In the genomic region with DNA sequence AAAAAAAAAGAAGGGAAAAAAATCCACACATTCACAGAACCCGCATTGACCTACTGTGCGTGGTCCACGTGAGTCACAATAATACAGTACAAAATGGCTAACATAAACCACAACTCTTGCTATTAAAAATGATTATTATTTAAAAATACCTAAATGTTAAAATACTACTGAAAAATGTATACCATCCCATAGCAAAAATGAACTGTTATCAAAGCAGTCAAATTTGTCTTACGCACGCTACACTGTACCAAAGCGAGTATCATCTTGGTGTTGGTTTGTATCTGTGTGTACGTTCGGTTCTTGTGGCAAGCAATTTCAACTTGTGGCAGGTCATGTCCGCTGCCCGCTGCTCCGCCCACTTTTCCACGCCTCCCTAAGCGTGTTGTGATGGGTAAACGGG, we compare ENCODE assay signal across 2 fruit fly cellular contexts.
TF ChIP-seq lines count a peak whose summit lies in the region.

No protein-coding gene starts in this region.

TF ChIP-seq in whole organism, embryonic, 481 proteins besides CTCF, POLR2A, EP300 and RAD21 (continued from another document and continues in another):
- peak; percentile 78 for TF ChIP-seq CG3281 (GFP tag; optimal IDR thresholded peaks at IDR 0.05; lab: Kevin White, UChicago)
- peak; percentile 87 for TF ChIP-seq tin (GFP tag; optimal IDR thresholded peaks at IDR 0.05; lab: Kevin White, UChicago)
- TF ChIP-seq CG7963 (GFP tag; IDR thresholded peaks at IDR 0.05; lab: Robert Waterston, UW; ENCODE audit: partially characterized antibody) = no peak
- TF ChIP-seq CG16815 (GFP tag; optimal IDR thresholded peaks at IDR 0.05; lab: Kevin White, UChicago) = peak; percentile 87
- TF ChIP-seq CG18619 (GFP tag; optimal IDR thresholded peaks at IDR 0.05; lab: Kevin White, UChicago) = peak; percentile 87
- TF ChIP-seq Atf6 (GFP tag; IDR thresholded peaks at IDR 0.05; lab: Robert Waterston, UW) = peak; percentile 90
- peak; percentile 41 for TF ChIP-seq CG7928 (GFP tag; optimal IDR thresholded peaks at IDR 0.05; lab: Kevin White, UChicago)
- TF ChIP-seq HLHmδ (GFP tag; optimal IDR thresholded peaks at IDR 0.05; lab: Kevin White, UChicago) = no peak
- TF ChIP-seq CG16863 (GFP tag; optimal IDR thresholded peaks at IDR 0.05; lab: Kevin White, UChicago) = peak; percentile 77
- peak; percentile 84 for TF ChIP-seq tap (tag; optimal IDR thresholded peaks at IDR 0.05; lab: Kevin White, UChicago)
- TF ChIP-seq dm (GFP tag; optimal IDR thresholded peaks at IDR 0.05; lab: Kevin White, UChicago) = peak; percentile 76
- TF ChIP-seq yki (optimal IDR thresholded peaks at IDR 0.05; lab: Kevin White, UChicago) = no peak
- peak in 1 of 2 experiments; percentile 57 for TF ChIP-seq tll (GFP tag; optimal IDR thresholded peaks at IDR 0.05; lab: Kevin White, UChicago)
- TF ChIP-seq CG4730 (GFP tag; IDR thresholded peaks at IDR 0.05; lab: Robert Waterston, UW) = peak; percentile 88
- peak; percentile 66 for TF ChIP-seq kah (GFP tag; optimal IDR thresholded peaks at IDR 0.05; lab: Kevin White, UChicago)
- TF ChIP-seq bcd (GFP tag; optimal IDR thresholded peaks at IDR 0.05; lab: Kevin White, UChicago) = peak; percentile 74
- TF ChIP-seq Fer3 (tag; optimal IDR thresholded peaks at IDR 0.05; lab: Kevin White, UChicago) = peak; percentile 84
- peak; percentile 87 for TF ChIP-seq seq (GFP tag; IDR thresholded peaks at IDR 0.05; lab: Robert Waterston, UW)
- TF ChIP-seq Ssrp (tag; optimal IDR thresholded peaks at IDR 0.05; lab: Kevin White, UChicago) = peak; percentile 87
- peak; percentile 69; the same call in 1 of the 2 replicates for TF ChIP-seq bowl (GFP tag; IDR thresholded peaks at IDR 0.05; lab: Robert Waterston, UW)
- TF ChIP-seq Side (GFP tag; optimal IDR thresholded peaks at IDR 0.05; lab: Kevin White, UChicago) = peak; percentile 92
- TF ChIP-seq Hey (tag; optimal IDR thresholded peaks at IDR 0.05; lab: Kevin White, UChicago) = peak; percentile 35
- TF ChIP-seq CG4328 (GFP tag; optimal IDR thresholded peaks at IDR 0.05; lab: Kevin White, UChicago) = peak; percentile 69
- peak; percentile 72 for TF ChIP-seq crol (GFP tag; IDR thresholded peaks at IDR 0.05; lab: Robert Waterston, UW)
- peak; percentile 19 for TF ChIP-seq grn (GFP tag; optimal IDR thresholded peaks at IDR 0.05; lab: Kevin White, UChicago)
- TF ChIP-seq trem (tag; optimal IDR thresholded peaks at IDR 0.05; lab: Kevin White, UChicago) = peak; percentile 58
- peak; percentile 74 for TF ChIP-seq Ravus (GFP tag; IDR thresholded peaks at IDR 0.05; lab: Robert Waterston, UW)
- peak; percentile 93 for TF ChIP-seq Ets65A (GFP tag; lab: Kevin White, UChicago)
- TF ChIP-seq dysf (GFP tag; IDR thresholded peaks at IDR 0.05; lab: Robert Waterston, UW) = peak; percentile 93
- peak; percentile 72 for TF ChIP-seq MTF-1 (GFP tag; optimal IDR thresholded peaks at IDR 0.05; lab: Kevin White, UChicago; ENCODE audit: borderline replicate concordance)
- TF ChIP-seq Ptx1 (GFP tag; IDR thresholded peaks at IDR 0.05; lab: Robert Waterston, UW) = peak; percentile 94
- TF ChIP-seq Mad (GFP tag; optimal IDR thresholded peaks at IDR 0.05; lab: Kevin White, UChicago) = peak; percentile 83
- peak; percentile 82 for TF ChIP-seq CG10654 (GFP tag; optimal IDR thresholded peaks at IDR 0.05; lab: Kevin White, UChicago)
- peak; percentile 82 for TF ChIP-seq CG9437 (GFP tag; optimal IDR thresholded peaks at IDR 0.05; lab: Kevin White, UChicago)
- TF ChIP-seq repo (GFP tag; optimal IDR thresholded peaks at IDR 0.05; lab: Kevin White, UChicago) = peak; percentile 25
- peak; percentile 86 for TF ChIP-seq CG7357 (GFP tag; IDR thresholded peaks at IDR 0.05; lab: Robert Waterston, UW)
- peak; percentile 88 for TF ChIP-seq danr (GFP tag; IDR thresholded peaks at IDR 0.05; lab: Robert Waterston, UW)
- TF ChIP-seq Dip3 (GFP tag; optimal IDR thresholded peaks at IDR 0.05; lab: Kevin White, UChicago) = peak; percentile 85
- TF ChIP-seq CG6254 (GFP tag; optimal IDR thresholded peaks at IDR 0.05; lab: Kevin White, UChicago) = peak; percentile 70
- TF ChIP-seq unc-4 (GFP tag; IDR thresholded peaks at IDR 0.05; lab: Robert Waterston, UW; ENCODE audit: partially characterized antibody) = no peak
- no peak for TF ChIP-seq Neu2 (GFP tag; optimal IDR thresholded peaks at IDR 0.05; lab: Kevin White, UChicago; ENCODE audit: borderline replicate concordance)
- peak; percentile 87 for TF ChIP-seq tio (GFP tag; optimal IDR thresholded peaks at IDR 0.05; lab: Kevin White, UChicago)
- peak; percentile 52 for TF ChIP-seq p53 (GFP tag; optimal IDR thresholded peaks at IDR 0.05; lab: Kevin White, UChicago)
- peak; percentile 57 for TF ChIP-seq vfl (GFP tag; optimal IDR thresholded peaks at IDR 0.05; lab: Kevin White, UChicago)
- peak in 1 of 3 experiments; percentile 91 for TF ChIP-seq lola (GFP tag; optimal IDR thresholded peaks at IDR 0.05; lab: Kevin White, UChicago)
- TF ChIP-seq CG9817 (tag; optimal IDR thresholded peaks at IDR 0.05; lab: Kevin White, UChicago) = peak; percentile 91
- peak; percentile 92 for TF ChIP-seq CG7839 (tag; optimal IDR thresholded peaks at IDR 0.05; lab: Kevin White, UChicago)
- TF ChIP-seq Asciz (GFP tag; optimal IDR thresholded peaks at IDR 0.05; lab: Kevin White, UChicago) = peak; percentile 77
- peak; percentile 88 for TF ChIP-seq CG15601 (tag; optimal IDR thresholded peaks at IDR 0.05; lab: Kevin White, UChicago)
- TF ChIP-seq dimm (GFP tag; IDR thresholded peaks at IDR 0.05; lab: Robert Waterston, UW) = peak; percentile 79
- no peak for TF ChIP-seq TFAM (GFP tag; optimal IDR thresholded peaks at IDR 0.05; lab: Kevin White, UChicago)
- peak; percentile 93 for TF ChIP-seq oc (tag; optimal IDR thresholded peaks at IDR 0.05; lab: Kevin White, UChicago)
- peak; percentile 92 for TF ChIP-seq CG12219 (GFP tag; optimal IDR thresholded peaks at IDR 0.05; lab: Kevin White, UChicago)
- peak; percentile 85 for TF ChIP-seq ind (GFP tag; optimal IDR thresholded peaks at IDR 0.05; lab: Kevin White, UChicago)
- TF ChIP-seq wek (GFP tag; optimal IDR thresholded peaks at IDR 0.05; lab: Kevin White, UChicago) = peak; percentile 77
- peak; percentile 95 for TF ChIP-seq lmd (GFP tag; IDR thresholded peaks at IDR 0.05; lab: Robert Waterston, UW)
- peak; percentile 75 for TF ChIP-seq B-H2 (GFP tag; optimal IDR thresholded peaks at IDR 0.05; lab: Kevin White, UChicago)
- TF ChIP-seq Fer2 (tag; optimal IDR thresholded peaks at IDR 0.05; lab: Kevin White, UChicago) = peak; percentile 53
- TF ChIP-seq Taf1 (GFP tag; IDR thresholded peaks at IDR 0.05; lab: Robert Waterston, UW) = peak; percentile 89
- peak; percentile 77 for TF ChIP-seq Spps (tag; optimal IDR thresholded peaks at IDR 0.05; lab: Kevin White, UChicago)
- TF ChIP-seq Max (GFP tag; optimal IDR thresholded peaks at IDR 0.05; lab: Kevin White, UChicago) = peak; percentile 75
- TF ChIP-seq BtbVII (GFP tag; optimal IDR thresholded peaks at IDR 0.05; lab: Kevin White, UChicago) = peak; percentile 74
- peak; percentile 86 for TF ChIP-seq CG3847 (GFP tag; IDR thresholded peaks at IDR 0.05; lab: Robert Waterston, UW)

TF ChIP-seq in whole organism, prepupa, 60 proteins besides CTCF, POLR2A, EP300 and RAD21 (continued from another document):
- TF ChIP-seq CG3032 (tag; optimal IDR thresholded peaks at IDR 0.05; lab: Kevin White, UChicago) (peak; percentile 67), CG8319 (GFP tag; optimal IDR thresholded peaks at IDR 0.05; lab: Kevin White, UChicago) (peak; percentile 59), CG7368 (GFP tag; optimal IDR thresholded peaks at IDR 0.05; lab: Kevin White, UChicago) (peak; percentile 85), achi (GFP tag; optimal IDR thresholded peaks at IDR 0.05; lab: Kevin White, UChicago) (peak; percentile 89), esn (GFP tag; optimal IDR thresholded peaks at IDR 0.05; lab: Kevin White, UChicago) (peak; percentile 87), CG11902 (GFP tag; optimal IDR thresholded peaks at IDR 0.05; lab: Kevin White, UChicago) (peak; percentile 72), Sox102F (GFP tag; optimal IDR thresholded peaks at IDR 0.05; lab: Kevin White, UChicago) (peak; percentile 84), Met (GFP tag; optimal IDR thresholded peaks at IDR 0.05; lab: Kevin White, UChicago) (peak; percentile 90), vri (GFP tag; optimal IDR thresholded peaks at IDR 0.05; lab: Kevin White, UChicago) (peak; percentile 64)
